Worm (Caenorhabditis elegans): ENCODE data around the gene cpg-24.

- TF ChIP-seq ama-1 (optimal IDR thresholded peaks at IDR 0.05) (no peak), hmbx-1 (tag; optimal IDR thresholded peaks at IDR 0.05) (no peak), tbx-37 (GFP tag; conservative IDR thresholded peaks at IDR 0.05) (no peak), ceh-13 (GFP tag; optimal IDR thresholded peaks at IDR 0.05) (no peak), scrt-1 (GFP tag; IDR thresholded peaks at IDR 0.05) (no peak), hnd-1 (tag; optimal IDR thresholded peaks at IDR 0.05) (no peak), tbx-11 (GFP tag; IDR thresholded peaks at IDR 0.05) (no peak), sea-1 (GFP tag; conservative IDR thresholded peaks at IDR 0.05) (no peak), B0310.2 (tag; optimal IDR thresholded peaks at IDR 0.05) (no peak), ceh-36 (tag; optimal IDR thresholded peaks at IDR 0.05) (no peak)
Observed at ce11 chrIV:1626342-1626855, 5.4 kb upstream of the cpg-24 start, which contains the start of gene nhr-146.
